Worm (Caenorhabditis elegans) whole organism, L2 larva: ENCODE results near the gene srh-216.

ENCODE experiments used
- C34F6.9 ChIP-seq: fragments of 150-350 bp; optimal IDR thresholded peaks from 2 replicates; lab custom pipeline; 2014; ENCODE audit warnings: missing biosample characterization, missing genetic modification characterization
- F13H6.1 ChIP-seq: sonication (generic microtip); optimal IDR thresholded peaks from 2 replicates; lab custom pipeline; 2016; ENCODE audit warnings: missing genetic modification characterization, missing compliant biosample characterization
- R02D3.7 ChIP-seq: fragments of 150-350 bp; optimal IDR thresholded peaks from 2 replicates; lab custom pipeline; 2014; ENCODE audit warnings: missing biosample characterization, missing genetic modification characterization
- Y55F3AM.14 ChIP-seq: fragments of 200-800 bp; sonication (Bioruptor generic); optimal IDR thresholded peaks from 2 replicates; lab custom pipeline; 2018; ENCODE audit warnings: mild to moderate bottlenecking, missing genetic modification characterization, missing compliant biosample characterization
- alr-1 ChIP-seq: fragments of 150-350 bp; optimal IDR thresholded peaks from 2 replicates; lab custom pipeline; 2014; ENCODE audit warnings: missing biosample characterization, missing genetic modification characterization
- aly-2 ChIP-seq: fragments of 150-350 bp; optimal IDR thresholded peaks from 2 replicates; lab custom pipeline; 2014; ENCODE audit warnings: missing biosample characterization, missing genetic modification characterization
- blmp-1 ChIP-seq: sonication (generic microtip); optimal IDR thresholded peaks from 2 replicates; lab custom pipeline; 2017; ENCODE audit warnings: missing genetic modification characterization, mild to moderate bottlenecking, missing compliant biosample characterization, antibody characterized with exemption, moderate library complexity; ENCODE audit not compliant: insufficient read depth
- ceh-16 ChIP-seq: fragments of 150-350 bp; optimal IDR thresholded peaks from 2 replicates; lab custom pipeline; 2014; ENCODE audit warnings: missing biosample characterization, missing genetic modification characterization
- crh-2 ChIP-seq: sonication (generic microtip); optimal IDR thresholded peaks from 2 replicates; lab custom pipeline; 2017; ENCODE audit warnings: missing biosample characterization, missing genetic modification characterization
- egl-27 ChIP-seq: sonication (generic microtip); optimal IDR thresholded peaks from 3 replicates; lab custom pipeline; 2017; ENCODE audit warnings: missing biosample characterization, missing genetic modification reagents, missing genetic modification characterization
- elt-1 ChIP-seq: fragments of 150-350 bp; optimal IDR thresholded peaks from 2 replicates; lab custom pipeline; 2014; ENCODE audit warnings: missing biosample characterization, missing genetic modification characterization
- gmeb-1 ChIP-seq: fragments of 150-350 bp; optimal IDR thresholded peaks from 2 replicates; lab custom pipeline; 2014; ENCODE audit warnings: missing biosample characterization, missing genetic modification characterization
- lin-13 ChIP-seq: fragments of 150-350 bp; optimal IDR thresholded peaks from 2 replicates; lab custom pipeline; 2014; ENCODE audit warnings: missing biosample characterization, missing genetic modification reagents, missing genetic modification characterization
- lin-39 ChIP-seq: fragments of 150-350 bp; optimal IDR thresholded peaks from 2 replicates; lab custom pipeline; 2014; ENCODE audit warnings: missing biosample characterization, missing genetic modification reagents, missing genetic modification characterization
- lsy-2 ChIP-seq, 2 experiments: fragments of 150-350 bp in 1 of 2; sonication (generic microtip) in 1 of 2; optimal IDR thresholded peaks; 2 replicates each; lab custom pipeline; 2014 to 2017; ENCODE audit warnings: missing biosample characterization in 2 of 2, missing genetic modification characterization in 2 of 2
- mab-5 ChIP-seq: fragments of 150-350 bp; optimal IDR thresholded peaks from 2 replicates; lab custom pipeline; 2014; ENCODE audit warnings: missing biosample characterization, missing genetic modification characterization
- mbf-1 ChIP-seq: sonication (generic microtip); optimal IDR thresholded peaks from 2 replicates; lab custom pipeline; 2017; ENCODE audit warnings: missing biosample characterization, missing genetic modification characterization
- mdl-1 ChIP-seq, 2 experiments: fragments of 150-350 bp in 1 of 2; sonication (generic microtip) in 1 of 2; optimal IDR thresholded peaks; 2 replicates each; lab custom pipeline; 2017; ENCODE audit warnings: missing biosample characterization in 2 of 2, missing genetic modification characterization in 2 of 2
- nhr-11 ChIP-seq: fragments of 150-350 bp; optimal IDR thresholded peaks from 2 replicates; lab custom pipeline; 2014; ENCODE audit warnings: missing biosample characterization, missing genetic modification characterization
- nhr-12 ChIP-seq: fragments of 150-350 bp; optimal IDR thresholded peaks from 2 replicates; lab custom pipeline; 2014; ENCODE audit warnings: missing biosample characterization, missing genetic modification characterization
- nhr-129 ChIP-seq: fragments of 150-350 bp; optimal IDR thresholded peaks from 2 replicates; lab custom pipeline; 2014; ENCODE audit warnings: missing biosample characterization, missing genetic modification characterization
- nhr-21 ChIP-seq: fragments of 150-350 bp; optimal IDR thresholded peaks from 2 replicates; lab custom pipeline; 2014; ENCODE audit warnings: missing biosample characterization, missing genetic modification characterization
- nhr-23 ChIP-seq: fragments of 150-350 bp; optimal IDR thresholded peaks from 2 replicates; lab custom pipeline; 2014; ENCODE audit warnings: missing biosample characterization, missing genetic modification reagents, missing genetic modification characterization
- nhr-237 ChIP-seq: fragments of 150-350 bp; optimal IDR thresholded peaks from 2 replicates; lab custom pipeline; 2014; ENCODE audit warnings: missing biosample characterization, missing genetic modification characterization
- nhr-25 ChIP-seq: fragments of 150-350 bp; sonication (generic microtip); optimal IDR thresholded peaks from 3 replicates; lab custom pipeline; 2014; ENCODE audit warnings: missing biosample characterization, missing genetic modification characterization
- nhr-77 ChIP-seq: fragments of 150-350 bp; optimal IDR thresholded peaks from 2 replicates; lab custom pipeline; 2014; ENCODE audit warnings: missing biosample characterization, missing genetic modification characterization
- sem-4 ChIP-seq: fragments of 150-350 bp; optimal IDR thresholded peaks from 2 replicates; lab custom pipeline; 2014; ENCODE audit warnings: missing biosample characterization, missing genetic modification reagents, missing genetic modification characterization
- skn-1 ChIP-seq: sonication (generic microtip); optimal IDR thresholded peaks from 2 replicates; lab custom pipeline; 2017; ENCODE audit warnings: missing biosample characterization, missing genetic modification characterization
- sma-9 ChIP-seq, 2 experiments: fragments of 150-350 bp in 1 of 2; sonication (generic microtip) in 1 of 2; optimal IDR thresholded peaks; 2 replicates each; lab custom pipeline; 2014 to 2016; ENCODE audit warnings: missing genetic modification characterization in 2 of 2, mild to moderate bottlenecking in 1 of 2, missing biosample characterization in 1 of 2, missing compliant biosample characterization in 1 of 2, missing genetic modification reagents in 1 of 2, moderate library complexity in 1 of 2
- unc-62 ChIP-seq: fragments of 150-350 bp; optimal IDR thresholded peaks from 2 replicates; lab custom pipeline; 2014; ENCODE audit warnings: missing biosample characterization, missing genetic modification reagents, missing genetic modification characterization
- zag-1 ChIP-seq: fragments of 150-350 bp; optimal IDR thresholded peaks from 2 replicates; lab custom pipeline; 2014; ENCODE audit warnings: missing biosample characterization, missing genetic modification characterization
- ztf-1 ChIP-seq: fragments of 200-800 bp; sonication (Bioruptor generic); conservative IDR thresholded peaks from 2 replicates; pipeline ENCODE4 v1.3.6; 2022; ENCODE audit warnings: missing genetic modification characterization, missing compliant biosample characterization
- ztf-11 ChIP-seq: sonication (generic microtip); optimal IDR thresholded peaks from 2 replicates; lab custom pipeline; 2017; ENCODE audit warnings: missing biosample characterization, missing genetic modification characterization
- ztf-4 ChIP-seq: fragments of 150-350 bp; optimal IDR thresholded peaks from 2 replicates; lab custom pipeline; 2014; ENCODE audit warnings: missing biosample characterization, missing genetic modification characterization

srh-216 gene

ce11 chrV:16869740-16870139 is 42.4 kb upstream of the srh-216 start, which contains the start of gene clec-33:
clec-33 (minus strand) TSS chrV:16869840.
- no peak for TF ChIP-seq C34F6.9 (tag; lab: Kevin White, UChicago)
- no peak for TF ChIP-seq lin-13 (GFP tag; lab: Kevin White, UChicago)
- no peak for TF ChIP-seq zag-1 (tag; lab: Kevin White, UChicago)
- TF ChIP-seq lin-39 = no peak
- TF ChIP-seq unc-62 (GFP tag; lab: Kevin White, UChicago) = no peak
- TF ChIP-seq ceh-16 (tag; lab: Kevin White, UChicago) = no peak
- no peak for TF ChIP-seq nhr-23
- TF ChIP-seq lsy-2 (tag; optimal IDR thresholded peaks at IDR 0.05; lab: Kevin White, UChicago) = no peak
- no peak for TF ChIP-seq ztf-11 (tag; lab: Kevin White, UChicago)
- TF ChIP-seq Y55F3AM.14 (GFP tag; lab: Kevin White, UChicago) = no peak
- no peak for TF ChIP-seq mdl-1 (tag; optimal IDR thresholded peaks at IDR 0.05; lab: Kevin White, UChicago)
- no peak for TF ChIP-seq R02D3.7 (tag; lab: Kevin White, UChicago)
- TF ChIP-seq nhr-237 (tag; lab: Kevin White, UChicago) = no peak
- no peak for TF ChIP-seq ztf-1
- TF ChIP-seq gmeb-1 (tag; lab: Kevin White, UChicago) = no peak
- TF ChIP-seq F13H6.1 (tag; lab: Kevin White, UChicago) = no peak
- no peak for TF ChIP-seq egl-27 (tag; lab: Kevin White, UChicago)
- no peak for TF ChIP-seq nhr-21 (tag; lab: Kevin White, UChicago)
- TF ChIP-seq nhr-129 (tag; lab: Kevin White, UChicago) = no peak
- TF ChIP-seq skn-1 (tag; lab: Kevin White, UChicago) = no peak

ce11 chrV:16865404-16865803 is 38.0 kb upstream of the srh-216 start, which contains the start of gene clec-28:
clec-28 (plus strand) TSS chrV:16865704.
- TF ChIP-seq crh-2 (tag; lab: Kevin White, UChicago) (no peak), mbf-1 (no peak), ztf-11 (tag; lab: Kevin White, UChicago) (no peak), nhr-12 (tag; lab: Kevin White, UChicago) (no peak), lin-39 (no peak), nhr-25 (tag; lab: Kevin White, UChicago) (no peak), gmeb-1 (tag; lab: Kevin White, UChicago) (no peak), nhr-23 (no peak), nhr-237 (tag; lab: Kevin White, UChicago) (no peak), blmp-1 (tag; lab: Kevin White, UChicago) (no peak), mab-5 (no peak), zag-1 (tag; lab: Kevin White, UChicago) (no peak), elt-1 (no peak), mdl-1 (tag; optimal IDR thresholded peaks at IDR 0.05; lab: Kevin White, UChicago) (no peak), sma-9 (GFP tag; optimal IDR thresholded peaks at IDR 0.05; lab: Kevin White, UChicago) (no peak), sma-9 (tag; optimal IDR thresholded peaks at IDR 0.05; lab: Kevin White, UChicago) (no peak), sem-4 (no peak), nhr-129 (tag; lab: Kevin White, UChicago) (no peak), ztf-4 (tag; lab: Kevin White, UChicago) (no peak), aly-2 (no peak), nhr-77 (tag; lab: Kevin White, UChicago) (no peak)
- TF ChIP-seq, all 48 proteins: peak for 0

- TF ChIP-seq nhr-11 (tag; lab: Kevin White, UChicago) (no peak), Y55F3AM.14 (GFP tag; lab: Kevin White, UChicago) (no peak), mbf-1 (no peak), unc-62 (GFP tag; lab: Kevin White, UChicago) (no peak), C34F6.9 (tag; lab: Kevin White, UChicago) (no peak)
Measured at ce11 chrV:16861719-16862118, 34.3 kb upstream of the srh-216 start, which contains the start of the genes clec-32 and clec-24. clec-32 (minus strand) TSS chrV:16861819. clec-24 (plus strand) TSS chrV:16862012.

- TF ChIP-seq ztf-1 (no peak), alr-1 (tag; lab: Kevin White, UChicago) (no peak)
Measured at ce11 chrV:16857977-16858479, 30.6 kb upstream of the srh-216 start, which contains the start of the genes clec-31 and clec-22. clec-31 (minus strand) TSS chrV:16858077. clec-22 (plus strand) TSS chrV:16858429.
